Worm (Caenorhabditis elegans) whole organism, young adult: ENCODE measurements around the gene Y42H9AR.4.
A peak's percentile ranks its signal among the peaks of the same experiment; 100 is the strongest.

Source experiments
- B0336.3 ChIP-seq: fragments of 200-800 bp; sonication (Bioruptor generic); IDR thresholded peaks from 2 replicates; pipeline ENCODE4 v1.3.6; 2022; ENCODE audit warnings: missing genetic modification characterization, missing compliant biosample characterization
- F49E8.2 ChIP-seq: sonication (generic microtip); optimal IDR thresholded peaks from 3 replicates; lab custom pipeline; 2017; ENCODE audit warnings: missing genetic modification characterization, mild to moderate bottlenecking, missing compliant biosample characterization, antibody characterized with exemption, moderate library complexity; ENCODE audit not compliant: insufficient read depth
- T07F8.4 ChIP-seq: sonication (generic microtip); optimal IDR thresholded peaks from 2 replicates; lab custom pipeline; 2016; ENCODE audit warnings: mild to moderate bottlenecking, missing genetic modification characterization, moderate library complexity, missing compliant biosample characterization
- Y53G8AR.9 ChIP-seq: fragments of 200-800 bp; sonication (Bioruptor generic); conservative IDR thresholded peaks from 2 replicates; pipeline ENCODE4 v1.3.6; 2022; ENCODE audit warnings: missing genetic modification reagents, missing genetic modification characterization, missing compliant biosample characterization
- Y95B8A.8 ChIP-seq: fragments of 200-800 bp; sonication (Bioruptor generic); IDR thresholded peaks from 2 replicates; pipeline ENCODE4 v1.3.6; 2022; ENCODE audit warnings: missing genetic modification reagents, missing genetic modification characterization, missing compliant biosample characterization
- atf-7 ChIP-seq: sonication (generic microtip); optimal IDR thresholded peaks from 2 replicates; lab custom pipeline; 2017; ENCODE audit warnings: mild to moderate bottlenecking, missing genetic modification characterization, missing compliant biosample characterization
- bed-2 ChIP-seq: fragments of 200-800 bp; sonication (Bioruptor generic); IDR thresholded peaks from 2 replicates; pipeline ENCODE4 v1.3.6; 2022; ENCODE audit warnings: missing genetic modification reagents, missing genetic modification characterization, missing compliant biosample characterization
- cebp-1 ChIP-seq, 2 experiments: fragments of 200-800 bp in 1 of 2; sonication (Bioruptor generic) in 1 of 2; sonication (generic microtip) in 1 of 2; IDR thresholded peaks in 1 of 2; optimal IDR thresholded peaks in 1 of 2; 2 replicates each; pipeline versions ENCODE4 v1.3.6 to Lab custom; 2017 to 2022; ENCODE audit warnings: missing compliant biosample characterization in 2 of 2, missing genetic modification characterization in 2 of 2, mild to moderate bottlenecking in 1 of 2, missing genetic modification reagents in 1 of 2, moderate library complexity in 1 of 2
- ceh-100 ChIP-seq: fragments of 200-800 bp; sonication (Bioruptor generic); IDR thresholded peaks from 2 replicates; pipeline ENCODE4 v1.3.6; 2022; ENCODE audit warnings: missing genetic modification reagents, missing genetic modification characterization, missing compliant biosample characterization
- ceh-58 ChIP-seq: fragments of 200-800 bp; sonication (Bioruptor generic); IDR thresholded peaks from 2 replicates; pipeline ENCODE4 v1.3.6; 2022; ENCODE audit warnings: missing genetic modification characterization, missing compliant biosample characterization
- ceh-91 ChIP-seq: fragments of 200-800 bp; sonication (Bioruptor generic); IDR thresholded peaks from 2 replicates; pipeline ENCODE4 v1.3.6; 2022; ENCODE audit warnings: missing genetic modification reagents, missing genetic modification characterization, missing compliant biosample characterization
- die-1 ChIP-seq: sonication (generic microtip); optimal IDR thresholded peaks from 2 replicates; lab custom pipeline; 2016; ENCODE audit warnings: missing genotype, mild to moderate bottlenecking, missing genetic modification characterization, missing compliant biosample characterization
- dox-1 ChIP-seq: fragments of 200-800 bp; sonication (Bioruptor generic); IDR thresholded peaks from 2 replicates; pipeline ENCODE4 v1.3.6; 2022; ENCODE audit warnings: missing genetic modification reagents, missing genetic modification characterization, missing compliant biosample characterization
- ekl-4 ChIP-seq: fragments of 200-800 bp; sonication (Bioruptor generic); IDR thresholded peaks from 2 replicates; pipeline ENCODE4 v1.3.6; 2022; ENCODE audit warnings: missing genetic modification reagents, missing genetic modification characterization, missing compliant biosample characterization
- fkh-3 ChIP-seq: sonication (generic microtip); optimal IDR thresholded peaks from 2 replicates; lab custom pipeline; 2016; ENCODE audit warnings: mild to moderate bottlenecking, missing genetic modification characterization, missing compliant biosample characterization
- hrde-1 ChIP-seq: sonication (generic microtip); optimal IDR thresholded peaks from 2 replicates; lab custom pipeline; 2016; ENCODE audit warnings: missing genetic modification characterization, mild to moderate bottlenecking, missing compliant biosample characterization, moderate library complexity, missing genotype, missing genetic modification reagents, borderline replicate concordance
- hsf-1 ChIP-seq: fragments of 200-800 bp; sonication (Bioruptor generic); IDR thresholded peaks from 2 replicates; pipeline ENCODE4 v1.3.6; 2022; ENCODE audit warnings: missing genetic modification reagents, missing genetic modification characterization, missing compliant biosample characterization
- let-526 ChIP-seq: fragments of 200-800 bp; sonication (Bioruptor generic); IDR thresholded peaks from 2 replicates; pipeline ENCODE4 v1.3.6; 2022; ENCODE audit warnings: missing genetic modification reagents, missing genetic modification characterization, missing compliant biosample characterization
- let-607 ChIP-seq, 2 experiments: fragments of 200-800 bp in 1 of 2; sonication (Bioruptor generic) in 1 of 2; sonication (generic microtip) in 1 of 2; optimal IDR thresholded peaks; 2 replicates each; lab custom pipeline; 2016 to 2018; ENCODE audit warnings: mild to moderate bottlenecking in 2 of 2, missing compliant biosample characterization in 2 of 2, missing genetic modification characterization in 2 of 2, moderate library complexity in 2 of 2, missing genotype in 1 of 2
- lin-26 ChIP-seq: fragments of 200-800 bp; sonication (Bioruptor generic); IDR thresholded peaks from 2 replicates; pipeline ENCODE4 v1.3.6; 2022; ENCODE audit warnings: missing genetic modification reagents, missing genetic modification characterization, missing compliant biosample characterization
- lin-54 ChIP-seq: fragments of 200-800 bp; sonication (Bioruptor generic); optimal IDR thresholded peaks from 2 replicates; lab custom pipeline; 2018; ENCODE audit warnings: mild to moderate bottlenecking, missing genetic modification characterization, missing compliant biosample characterization
- madf-3 ChIP-seq: fragments of 200-800 bp; sonication (Bioruptor generic); IDR thresholded peaks from 2 replicates; pipeline ENCODE4 v1.3.6; 2022; ENCODE audit warnings: missing genetic modification reagents, missing genetic modification characterization, missing compliant biosample characterization
- nhr-120 ChIP-seq: fragments of 200-800 bp; sonication (Bioruptor generic); IDR thresholded peaks from 2 replicates; pipeline ENCODE4 v1.3.6; 2022; ENCODE audit warnings: missing genetic modification characterization, missing compliant biosample characterization
- nhr-80 ChIP-seq: sonication (generic microtip); optimal IDR thresholded peaks from 2 replicates; lab custom pipeline; 2016; ENCODE audit warnings: missing genetic modification characterization, missing compliant biosample characterization
- pbrm-1 ChIP-seq: fragments of 200-800 bp; sonication (Bioruptor generic); IDR thresholded peaks from 2 replicates; pipeline ENCODE4 v1.3.6; 2022; ENCODE audit warnings: missing genetic modification reagents, missing genetic modification characterization, missing compliant biosample characterization
- repo-1 ChIP-seq: sonication (generic microtip); optimal IDR thresholded peaks from 2 replicates; lab custom pipeline; 2017; ENCODE audit warnings: mild to moderate bottlenecking, missing genetic modification characterization, missing compliant biosample characterization
- rpc-1 ChIP-seq, 2 experiments: fragments of 150-350 bp in 1 of 2; sonication (generic microtip) in 1 of 2; optimal IDR thresholded peaks; 2 replicates each; lab custom pipeline; 2014 to 2018; ENCODE audit warnings: missing biosample characterization in 1 of 2, missing genetic modification characterization in 1 of 2, missing genetic modification reagents in 1 of 2, missing genotype in 1 of 2
- snpc-1.1 ChIP-seq: sonication (generic microtip); optimal IDR thresholded peaks from 2 replicates; lab custom pipeline; 2017; ENCODE audit warnings: missing genetic modification characterization, mild to moderate bottlenecking, missing compliant biosample characterization, antibody characterized with exemption, moderate library complexity, missing genotype, missing genetic modification reagents; ENCODE audit not compliant: insufficient read depth
- snpc-4 ChIP-seq, 5 experiments: fragments of 150-350 bp in 1 of 5; sonication (generic microtip) in 4 of 5; optimal IDR thresholded peaks; 2 replicates each; lab custom pipeline; 2014 to 2018; ENCODE audit warnings: missing genetic modification characterization in 5 of 5, missing biosample characterization in 3 of 5, antibody characterized with exemption in 2 of 5, mild to moderate bottlenecking in 2 of 5, missing compliant biosample characterization in 2 of 5, missing genotype in 2 of 5, moderate library complexity in 2 of 5, missing genetic modification reagents in 1 of 5
- tbp1 ChIP-seq: fragments of 200-800 bp; sonication (Bioruptor generic); optimal IDR thresholded peaks from 2 replicates; lab custom pipeline; 2018; ENCODE audit warnings: mild to moderate bottlenecking, missing genetic modification characterization, missing compliant biosample characterization
- tbx-9 ChIP-seq: sonication (generic microtip); optimal IDR thresholded peaks from 2 replicates; lab custom pipeline; 2016; ENCODE audit warnings: borderline replicate concordance, missing genetic modification characterization, inconsistent platforms, missing compliant biosample characterization
- tlf-1 ChIP-seq: fragments of 200-800 bp; sonication (Bioruptor generic); optimal IDR thresholded peaks from 2 replicates; lab custom pipeline; 2018; ENCODE audit warnings: mild to moderate bottlenecking, missing genetic modification characterization, missing compliant biosample characterization
- unc-62 ChIP-seq: fragments of 150-350 bp; optimal IDR thresholded peaks from 2 replicates; lab custom pipeline; 2014; ENCODE audit warnings: missing biosample characterization, missing genetic modification reagents, missing genetic modification characterization
- zfh-2 ChIP-seq: fragments of 200-800 bp; sonication (Bioruptor generic); conservative IDR thresholded peaks from 2 replicates; pipeline ENCODE4 v1.3.6; 2022; ENCODE audit warnings: missing genetic modification reagents, missing genetic modification characterization, missing compliant biosample characterization
- zim-3 ChIP-seq: sonication (generic microtip); optimal IDR thresholded peaks from 2 replicates; lab custom pipeline; 2017; ENCODE audit warnings: mild to moderate bottlenecking, missing genetic modification characterization, moderate library complexity, missing compliant biosample characterization
- ztf-22 ChIP-seq: fragments of 200-800 bp; sonication (Bioruptor generic); optimal IDR thresholded peaks from 2 replicates; lab custom pipeline; 2018; ENCODE audit warnings: mild to moderate bottlenecking, missing genetic modification characterization, moderate library complexity, missing compliant biosample characterization

Gene Y42H9AR.4

ce11 chrIV:8151721-8152120 lies 39.7 kb upstream of the Y42H9AR.4 start:
- TF ChIP-seq let-526 (no peak), zfh-2 (GFP tag; lab: Robert Waterston, UW) (no peak), tlf-1 (no peak), let-607 (tag; optimal IDR thresholded peaks at IDR 0.05; lab: Kevin White, UChicago) (no peak), atf-7 (tag; lab: Kevin White, UChicago) (peak; percentile 3), T07F8.4 (tag; lab: Kevin White, UChicago) (no peak), nhr-80 (peak; percentile 78), ceh-58 (GFP tag; lab: Robert Waterston, UW) (no peak), cebp-1 (GFP tag; IDR thresholded peaks at IDR 0.05; lab: Robert Waterston, UW) (no peak), cebp-1 (tag; optimal IDR thresholded peaks at IDR 0.05; lab: Kevin White, UChicago) (peak; percentile 65), lin-26 (GFP tag; lab: Robert Waterston, UW) (no peak), die-1 (tag; lab: Kevin White, UChicago) (no peak), ztf-22 (GFP tag; lab: Kevin White, UChicago) (peak; percentile 32), ekl-4 (GFP tag; lab: Robert Waterston, UW) (no peak), ceh-100 (GFP tag; lab: Robert Waterston, UW) (no peak), Y53G8AR.9 (GFP tag; lab: Robert Waterston, UW) (no peak), lin-54 (GFP tag; lab: Kevin White, UChicago) (no peak), repo-1 (no peak), tbp1 (GFP tag; lab: Kevin White, UChicago) (peak; percentile 2), rpc-1 (optimal IDR thresholded peaks at IDR 0.05; lab: Kevin White, UChicago) (no peak), rpc-1 (tag; optimal IDR thresholded peaks at IDR 0.05; lab: Kevin White, UChicago) (no peak), bed-2 (no peak), snpc-4 (GFP tag; optimal IDR thresholded peaks at IDR 0.05; lab: Kevin White, UChicago) (no peak), snpc-4 (tag; optimal IDR thresholded peaks at IDR 0.05; lab: Kevin White, UChicago) (peak in 1 of 4 experiments; percentile 13), nhr-120 (GFP tag; lab: Robert Waterston, UW) (no peak), ceh-91 (GFP tag; lab: Robert Waterston, UW) (no peak), unc-62 (GFP tag; lab: Kevin White, UChicago) (peak; percentile 84), dox-1 (GFP tag; lab: Robert Waterston, UW) (peak; percentile 34; the same call in 1 of the 2 replicates), tbx-9 (tag; lab: Kevin White, UChicago) (no peak), madf-3 (no peak)

- TF ChIP-seq Y95B8A.8 (GFP tag; lab: Robert Waterston, UW) (no peak), hrde-1 (tag; lab: Kevin White, UChicago) (no peak), snpc-4 (GFP tag; optimal IDR thresholded peaks at IDR 0.05; lab: Kevin White, UChicago) (no peak), snpc-4 (tag; optimal IDR thresholded peaks at IDR 0.05; lab: Kevin White, UChicago) (no peak), F49E8.2 (tag; lab: Kevin White, UChicago) (no peak), zim-3 (tag; lab: Kevin White, UChicago) (no peak), B0336.3 (GFP tag; lab: Robert Waterston, UW) (no peak), snpc-1.1 (no peak), fkh-3 (tag; lab: Kevin White, UChicago) (no peak), hsf-1 (no peak), pbrm-1 (no peak), tbx-9 (tag; lab: Kevin White, UChicago) (no peak), nhr-120 (GFP tag; lab: Robert Waterston, UW) (no peak)
Observed at ce11 chrIV:8148494-8148893, 36.5 kb upstream of the Y42H9AR.4 start, which contains the start of gene pmk-1. Gene pmk-1, plus strand, starts transcription at chrIV:8148794.
